Worm (Caenorhabditis elegans): ENCODE measurements around the gene cbd-1.

Gene cbd-1

ce11 chrIV:11424830-11425229, 52.0 kb downstream of the cbd-1 start, which contains the start of gene F22B3.8:
Gene F22B3.8, minus strand, starts transcription at chrIV:11424930.
- TF ChIP-seq lin-39 (tag; optimal IDR thresholded peaks at IDR 0.05) (no peak), nhr-11 (tag; optimal IDR thresholded peaks at IDR 0.05) (no peak), pha-4 (tag; optimal IDR thresholded peaks at IDR 0.05) (no peak)

- TF ChIP-seq ztf-11 (tag; optimal IDR thresholded peaks at IDR 0.05) (no peak), unc-62 (GFP tag; optimal IDR thresholded peaks at IDR 0.05) (no peak), ceh-16 (tag; optimal IDR thresholded peaks at IDR 0.05) (no peak), mml-1 (tag; optimal IDR thresholded peaks at IDR 0.05) (no peak), ceh-82 (tag; optimal IDR thresholded peaks at IDR 0.05) (no peak), nhr-12 (tag; optimal IDR thresholded peaks at IDR 0.05) (no peak), sea-2 (GFP tag; optimal IDR thresholded peaks at IDR 0.05) (no peak), ama-1 (optimal IDR thresholded peaks at IDR 0.05) (no peak), eor-1 (tag; optimal IDR thresholded peaks at IDR 0.05) (no peak), unc-39 (tag; optimal IDR thresholded peaks at IDR 0.05) (no peak), elt-1 (tag; optimal IDR thresholded peaks at IDR 0.05) (no peak), hmg-11 (tag; optimal IDR thresholded peaks at IDR 0.05) (no peak), nhr-25 (tag; optimal IDR thresholded peaks at IDR 0.05) (no peak), lin-39 (tag; optimal IDR thresholded peaks at IDR 0.05) (no peak), aly-2 (tag; optimal IDR thresholded peaks at IDR 0.05) (no peak), ztf-4 (tag; optimal IDR thresholded peaks at IDR 0.05) (no peak), tbx-2 (tag; optimal IDR thresholded peaks at IDR 0.05) (no peak), nfya-1 (tag; optimal IDR thresholded peaks at IDR 0.05; ENCODE audit: insufficient read depth) (no peak), nhr-237 (tag; optimal IDR thresholded peaks at IDR 0.05) (no peak)
Observed at ce11 chrIV:11425442-11425841, 52.7 kb downstream of the cbd-1 start, which contains the start of gene kin-4. Gene kin-4, plus strand, starts transcription at chrIV:11425742.
